Worm (Caenorhabditis elegans) whole organism, late embryonic: ENCODE data around the gene cyp-23A1.

Source experiments
- C08G9.2 ChIP-seq: sonication (generic microtip); optimal IDR thresholded peaks from 2 replicates; lab custom pipeline; 2016; ENCODE audit warnings: mild to moderate bottlenecking, missing genetic modification characterization, moderate library complexity, missing compliant biosample characterization
- C38D4.7 ChIP-seq: fragments of 200-800 bp; sonication (Bioruptor generic); optimal IDR thresholded peaks from 2 replicates; lab custom pipeline; 2018; ENCODE audit warnings: mild to moderate bottlenecking, missing genetic modification characterization, moderate library complexity, missing compliant biosample characterization
- K09A11.1 ChIP-seq: sonication (generic microtip); optimal IDR thresholded peaks from 2 replicates; lab custom pipeline; 2017; ENCODE audit warnings: antibody characterized with exemption, mild to moderate bottlenecking, missing genetic modification characterization, missing compliant biosample characterization; ENCODE audit not compliant: insufficient read depth
- T23F11.4 ChIP-seq: fragments of 200-800 bp; sonication (Bioruptor generic); optimal IDR thresholded peaks from 2 replicates; lab custom pipeline; 2018; ENCODE audit warnings: mild to moderate bottlenecking, missing genetic modification characterization, missing compliant biosample characterization
- Y22D7AL.16 ChIP-seq: sonication (generic microtip); optimal IDR thresholded peaks from 2 replicates; lab custom pipeline; 2016; ENCODE audit warnings: missing genetic modification characterization, missing compliant biosample characterization
- ama-1 ChIP-seq: fragments of 150-350 bp; optimal IDR thresholded peaks from 2 replicates; lab custom pipeline; 2014
- ceh-18 ChIP-seq: sonication (generic microtip); optimal IDR thresholded peaks from 2 replicates; lab custom pipeline; 2016; ENCODE audit warnings: missing genetic modification characterization, missing compliant biosample characterization
- ceh-19 ChIP-seq: fragments of 200-800 bp; sonication (Bioruptor generic); optimal IDR thresholded peaks from 2 replicates; lab custom pipeline; 2018; ENCODE audit warnings: mild to moderate bottlenecking, missing genetic modification characterization, missing compliant biosample characterization
- ceh-2 ChIP-seq: sonication (generic microtip); optimal IDR thresholded peaks from 2 replicates; lab custom pipeline; 2016; ENCODE audit warnings: missing genotype, missing genetic modification characterization, missing compliant biosample characterization
- ceh-22 ChIP-seq: sonication (generic microtip); optimal IDR thresholded peaks from 2 replicates; lab custom pipeline; 2017; ENCODE audit warnings: missing biosample characterization, missing genetic modification characterization
- ceh-24 ChIP-seq: sonication (generic microtip); optimal IDR thresholded peaks from 2 replicates; lab custom pipeline; 2016; ENCODE audit warnings: mild to moderate bottlenecking, missing genetic modification characterization, missing compliant biosample characterization
- ceh-30 ChIP-seq: fragments of 150-350 bp; optimal IDR thresholded peaks from 2 replicates; lab custom pipeline; 2014; ENCODE audit warnings: missing biosample characterization, missing genetic modification characterization
- ceh-34 ChIP-seq: sonication (generic microtip); optimal IDR thresholded peaks from 2 replicates; lab custom pipeline; 2016; ENCODE audit warnings: mild to moderate bottlenecking, missing genetic modification characterization, missing compliant biosample characterization
- ceh-45 ChIP-seq: fragments of 200-800 bp; sonication (Bioruptor generic); IDR thresholded peaks from 2 replicates; pipeline ENCODE4 v1.3.6; 2022; ENCODE audit warnings: missing genetic modification reagents, missing genetic modification characterization, missing compliant biosample characterization
- ceh-48 ChIP-seq: sonication (generic microtip); optimal IDR thresholded peaks from 2 replicates; lab custom pipeline; 2016; ENCODE audit warnings: missing genetic modification characterization, inconsistent platforms, missing compliant biosample characterization
- ceh-6 ChIP-seq: fragments of 200-800 bp; sonication (Bioruptor generic); optimal IDR thresholded peaks from 2 replicates; lab custom pipeline; 2018; ENCODE audit warnings: mild to moderate bottlenecking, missing genetic modification characterization, missing compliant biosample characterization
- dmd-4 ChIP-seq: sonication (generic microtip); optimal IDR thresholded peaks from 2 replicates; lab custom pipeline; 2016; ENCODE audit warnings: borderline replicate concordance, missing genetic modification characterization, missing compliant biosample characterization
- dve-1 ChIP-seq: sonication (generic microtip); optimal IDR thresholded peaks from 2 replicates; lab custom pipeline; 2017; ENCODE audit warnings: antibody characterized with exemption, mild to moderate bottlenecking, missing genetic modification characterization, missing compliant biosample characterization
- fkh-10 ChIP-seq: fragments of 150-350 bp; optimal IDR thresholded peaks from 2 replicates; lab custom pipeline; 2014; ENCODE audit warnings: missing biosample characterization, missing genetic modification reagents, missing genetic modification characterization
- fkh-6 ChIP-seq: sonication (generic microtip); optimal IDR thresholded peaks from 2 replicates; lab custom pipeline; 2016; ENCODE audit warnings: missing genetic modification characterization, missing compliant biosample characterization
- hlh-15 ChIP-seq: sonication (generic microtip); optimal IDR thresholded peaks from 2 replicates; lab custom pipeline; 2016; ENCODE audit warnings: missing genetic modification characterization, missing compliant biosample characterization
- hlh-30 ChIP-seq: sonication (generic microtip); optimal IDR thresholded peaks from 2 replicates; lab custom pipeline; 2017; ENCODE audit warnings: antibody characterized with exemption, missing genetic modification characterization, missing compliant biosample characterization; ENCODE audit not compliant: insufficient read depth
- hlh-6 ChIP-seq: sonication (generic microtip); optimal IDR thresholded peaks from 2 replicates; lab custom pipeline; 2016; ENCODE audit warnings: missing genotype, missing genetic modification characterization, missing compliant biosample characterization
- hlh-8 ChIP-seq: sonication (generic microtip); optimal IDR thresholded peaks from 2 replicates; lab custom pipeline; 2016; ENCODE audit warnings: missing genotype, missing genetic modification characterization, missing compliant biosample characterization
- madf-2 ChIP-seq: sonication (generic microtip); optimal IDR thresholded peaks from 2 replicates; lab custom pipeline; 2017; ENCODE audit warnings: missing genetic modification characterization, missing compliant biosample characterization
- mec-3 ChIP-seq: sonication (generic microtip); optimal IDR thresholded peaks from 2 replicates; lab custom pipeline; 2016; ENCODE audit warnings: borderline replicate concordance, missing genetic modification characterization, missing compliant biosample characterization
- nfya-1 ChIP-seq: sonication (generic microtip); optimal IDR thresholded peaks from 2 replicates; lab custom pipeline; 2017; ENCODE audit warnings: missing genetic modification characterization, mild to moderate bottlenecking, missing compliant biosample characterization, antibody characterized with exemption, moderate library complexity
- nhr-232 ChIP-seq: sonication (generic microtip); optimal IDR thresholded peaks from 2 replicates; lab custom pipeline; 2016; ENCODE audit warnings: missing genetic modification characterization, missing compliant biosample characterization
- odd-2 ChIP-seq: sonication (generic microtip); optimal IDR thresholded peaks from 2 replicates; lab custom pipeline; 2017; ENCODE audit warnings: antibody characterized with exemption, mild to moderate bottlenecking, missing genetic modification characterization, missing compliant biosample characterization
- pat-9 ChIP-seq: fragments of 200-800 bp; sonication (Bioruptor generic); optimal IDR thresholded peaks from 2 replicates; lab custom pipeline; 2018; ENCODE audit warnings: mild to moderate bottlenecking, missing genetic modification characterization, moderate library complexity, missing compliant biosample characterization
- pax-1 ChIP-seq: fragments of 150-350 bp; optimal IDR thresholded peaks from 2 replicates; lab custom pipeline; 2014; ENCODE audit warnings: missing biosample characterization, missing genetic modification characterization
- pha-4 ChIP-seq: fragments of 150-350 bp; optimal IDR thresholded peaks from 2 replicates; lab custom pipeline; 2018; ENCODE audit warnings: missing biosample characterization, missing genetic modification reagents, missing genetic modification characterization
- pros-1 ChIP-seq: fragments of 150-350 bp; optimal IDR thresholded peaks from 2 replicates; lab custom pipeline; 2014; ENCODE audit warnings: missing biosample characterization, missing genetic modification reagents, missing genetic modification characterization
- sox-2 ChIP-seq: fragments of 200-800 bp; sonication (Bioruptor generic); IDR thresholded peaks from 2 replicates; pipeline ENCODE4 v1.3.6; 2022; ENCODE audit warnings: missing genetic modification reagents, missing genetic modification characterization, missing compliant biosample characterization
- sox-4 ChIP-seq: sonication (generic microtip); optimal IDR thresholded peaks from 2 replicates; lab custom pipeline; 2017; ENCODE audit warnings: mild to moderate bottlenecking, missing genetic modification characterization, inconsistent platforms, missing compliant biosample characterization
- syd-9 ChIP-seq: sonication (generic microtip); optimal IDR thresholded peaks from 2 replicates; lab custom pipeline; 2016; ENCODE audit warnings: mild to moderate bottlenecking, missing genetic modification characterization, moderate library complexity, missing compliant biosample characterization
- tbx-2 ChIP-seq: sonication (generic microtip); optimal IDR thresholded peaks from 2 replicates; lab custom pipeline; 2016; ENCODE audit warnings: missing genetic modification characterization, missing compliant biosample characterization
- ttx-3 ChIP-seq: sonication (generic microtip); optimal IDR thresholded peaks from 2 replicates; lab custom pipeline; 2016; ENCODE audit warnings: missing genetic modification reagents, missing genetic modification characterization, missing compliant biosample characterization
- unc-3 ChIP-seq, 2 experiments: fragments of 200-800 bp in 1 of 2; sonication (Bioruptor generic) in 1 of 2; sonication (generic microtip) in 1 of 2; conservative IDR thresholded peaks in 1 of 2; optimal IDR thresholded peaks in 1 of 2; 2 replicates each; pipeline versions ENCODE4 v1.3.6 to Lab custom; 2016 to 2022; ENCODE audit warnings: missing compliant biosample characterization in 2 of 2, missing genetic modification characterization in 2 of 2, missing genetic modification reagents in 1 of 2
- zip-5 ChIP-seq: sonication (generic microtip); optimal IDR thresholded peaks from 2 replicates; lab custom pipeline; 2016; ENCODE audit warnings: missing genetic modification characterization, missing compliant biosample characterization
- ztf-16 ChIP-seq: sonication (generic microtip); optimal IDR thresholded peaks from 2 replicates; lab custom pipeline; 2017; ENCODE audit warnings: missing genetic modification characterization, missing compliant biosample characterization

The cyp-23A1 gene

ce11 chrII:4489288-4489687, 22.7 kb upstream of the cyp-23A1 start, which contains the start of gene T05C1.3:
Gene T05C1.3 (minus strand): TSS chrII:4489388.
- TF ChIP-seq ztf-16 (tag; lab: Kevin White, UChicago) (no peak), pha-4 (tag; lab: Kevin White, UChicago) (no peak), hlh-8 (tag; lab: Kevin White, UChicago) (no peak), K09A11.1 (tag; lab: Kevin White, UChicago) (no peak), ceh-45 (GFP tag; lab: Robert Waterston, UW) (no peak), ceh-34 (no peak), nhr-232 (tag; lab: Kevin White, UChicago) (no peak), odd-2 (tag; lab: Kevin White, UChicago) (no peak)

ce11 chrII:4490729-4491128, 21.3 kb upstream of the cyp-23A1 start, which contains the start of gene T05C1.5:
Gene T05C1.5 (minus strand): TSS chrII:4490829.
- no peak for TF ChIP-seq dve-1 (tag; lab: Kevin White, UChicago)
- no peak for TF ChIP-seq ceh-18 (tag; lab: Kevin White, UChicago)
- no peak for TF ChIP-seq sox-2 (GFP tag; lab: Robert Waterston, UW)
- TF ChIP-seq C38D4.7 (GFP tag; lab: Kevin White, UChicago): no peak
- no peak for TF ChIP-seq odd-2 (tag; lab: Kevin White, UChicago)
- TF ChIP-seq nhr-232 (tag; lab: Kevin White, UChicago): no peak
- TF ChIP-seq sox-4 (tag; lab: Kevin White, UChicago): no peak
- no peak for TF ChIP-seq ceh-2 (tag; lab: Kevin White, UChicago)
- TF ChIP-seq pros-1 (tag; lab: Kevin White, UChicago): no peak
- TF ChIP-seq Y22D7AL.16: no peak
- TF ChIP-seq ceh-30: no peak
- TF ChIP-seq madf-2 (tag; lab: Kevin White, UChicago): no peak
- no peak for TF ChIP-seq ceh-34
- no peak for TF ChIP-seq tbx-2 (tag; lab: Kevin White, UChicago)
- no peak for TF ChIP-seq dmd-4
- TF ChIP-seq pha-4 (tag; lab: Kevin White, UChicago): no peak
- TF ChIP-seq hlh-8 (tag; lab: Kevin White, UChicago): no peak
- TF ChIP-seq, all 69 proteins: peak for 0

- TF ChIP-seq C08G9.2: no peak
- no peak for TF ChIP-seq zip-5 (tag; lab: Kevin White, UChicago)
- TF ChIP-seq dve-1 (tag; lab: Kevin White, UChicago): no peak
- no peak for TF ChIP-seq ceh-19
- TF ChIP-seq pax-1: no peak
- no peak for TF ChIP-seq C38D4.7 (GFP tag; lab: Kevin White, UChicago)
- no peak for TF ChIP-seq ama-1 (lab: Kevin White, UChicago)
- TF ChIP-seq unc-3 (GFP tag; conservative IDR thresholded peaks at IDR 0.05; lab: Robert Waterston, UW): no peak
- no peak for TF ChIP-seq unc-3 (tag; optimal IDR thresholded peaks at IDR 0.05; lab: Kevin White, UChicago)
- no peak for TF ChIP-seq ceh-22 (tag; lab: Kevin White, UChicago)
- no peak for TF ChIP-seq ceh-6
- no peak for TF ChIP-seq fkh-10
- no peak for TF ChIP-seq pros-1 (tag; lab: Kevin White, UChicago)
- no peak for TF ChIP-seq pat-9 (tag; lab: Kevin White, UChicago)
Measured at ce11 chrII:4494532-4494931, 17.5 kb upstream of the cyp-23A1 start.

- no peak for TF ChIP-seq sox-4 (tag; lab: Kevin White, UChicago)
- TF ChIP-seq madf-2 (tag; lab: Kevin White, UChicago): no peak
- TF ChIP-seq, all 69 proteins: peak for 0
Measured at ce11 chrII:4495844-4496243, 16.2 kb upstream of the cyp-23A1 start.

ce11 chrII:4505097-4505626, 6.8 kb upstream of the cyp-23A1 start, which contains the start of gene camt-1:
Gene camt-1 (minus strand): TSS chrII:4505147.
- TF ChIP-seq ceh-48 (tag; lab: Kevin White, UChicago) (no peak), hlh-15 (no peak), ceh-24 (no peak), fkh-6 (tag; lab: Kevin White, UChicago) (no peak), K09A11.1 (tag; lab: Kevin White, UChicago) (no peak), hlh-8 (tag; lab: Kevin White, UChicago) (no peak), mec-3 (no peak), odd-2 (tag; lab: Kevin White, UChicago) (no peak), nfya-1 (no peak), ttx-3 (no peak), ceh-19 (no peak), ceh-45 (GFP tag; lab: Robert Waterston, UW) (no peak), ceh-18 (tag; lab: Kevin White, UChicago) (no peak), hlh-6 (no peak), T23F11.4 (no peak), ceh-34 (no peak), hlh-30 (tag; lab: Kevin White, UChicago) (no peak), syd-9 (tag; lab: Kevin White, UChicago) (no peak), pros-1 (tag; lab: Kevin White, UChicago) (no peak)
- TF ChIP-seq, all 69 proteins: peak for 0
